Fruit fly (Drosophila melanogaster) whole organism, prepupa: ENCODE data around the gene CG9967.

Experiments
- CG10669 ChIP-seq: fragments of 200-800 bp; sonication (Bioruptor generic); optimal IDR thresholded peaks from 3 replicates; lab custom pipeline; 2018; ENCODE audit warnings: missing biosample characterization, mild to moderate bottlenecking, missing genetic modification characterization, moderate library complexity
- CG11294 ChIP-seq: fragments of 200-800 bp; sonication (Bioruptor generic); IDR thresholded peaks from 2 replicates; pipeline ENCODE4 v1.3.6; 2022; ENCODE audit warnings: missing biosample characterization, missing genetic modification characterization
- CG11902 ChIP-seq: fragments of 200-800 bp; sonication (Bioruptor generic); optimal IDR thresholded peaks from 3 replicates; lab custom pipeline; 2016; ENCODE audit warnings: missing biosample characterization, missing genetic modification characterization
- CG3032 ChIP-seq: fragments of 200-800 bp; optimal IDR thresholded peaks from 2 replicates; lab custom pipeline; 2019; ENCODE audit warnings: missing biosample characterization, mild to moderate bottlenecking, missing genetic modification characterization, moderate library complexity
- CG32006 ChIP-seq: fragments of 200-800 bp; sonication (Bioruptor generic); optimal IDR thresholded peaks from 3 replicates; lab custom pipeline; 2017; ENCODE audit warnings: missing biosample characterization, mild to moderate bottlenecking, missing genetic modification characterization
- CG34406 ChIP-seq: fragments of 200-800 bp; sonication (Bioruptor generic); optimal IDR thresholded peaks from 3 replicates; lab custom pipeline; 2016; ENCODE audit warnings: missing biosample characterization, missing genetic modification characterization
- CG4318 ChIP-seq: fragments of 200-800 bp; sonication (Bioruptor generic); optimal IDR thresholded peaks from 3 replicates; lab custom pipeline; 2017; ENCODE audit warnings: missing biosample characterization, mild to moderate bottlenecking, missing genetic modification characterization
- CG6163 ChIP-seq: fragments of 200-800 bp; sonication (Bioruptor generic); IDR thresholded peaks from 3 replicates; pipeline ENCODE4 v1.3.6; 2022; ENCODE audit warnings: missing biosample characterization, missing genetic modification characterization
- CG6276 ChIP-seq: fragments of 200-800 bp; sonication (Bioruptor generic); optimal IDR thresholded peaks from 2 replicates; lab custom pipeline; 2017; ENCODE audit warnings: missing biosample characterization, mild to moderate bottlenecking, missing genetic modification characterization
- CG6792 ChIP-seq: fragments of 200-800 bp; sonication (Bioruptor generic); optimal IDR thresholded peaks from 3 replicates; lab custom pipeline; 2016; ENCODE audit warnings: missing biosample characterization, missing genetic modification characterization
- CG6808 ChIP-seq: fragments of 200-800 bp; sonication (Bioruptor generic); optimal IDR thresholded peaks from 3 replicates; lab custom pipeline; 2017; ENCODE audit warnings: missing biosample characterization, missing genetic modification characterization, mild to moderate bottlenecking, moderate library complexity, missing genetic modification reagents
- Eip75B ChIP-seq: fragments of 200-800 bp; sonication (Bioruptor generic); optimal IDR thresholded peaks from 3 replicates; lab custom pipeline; 2016; ENCODE audit warnings: missing biosample characterization, missing genetic modification characterization
- Eip78C ChIP-seq: fragments of 200-800 bp; sonication (Bioruptor generic); peaks from one replicate; lab custom pipeline; 2016; ENCODE audit warnings: missing biosample characterization, missing genetic modification characterization
- Eip93F ChIP-seq: fragments of 200-800 bp; sonication (Bioruptor generic); optimal IDR thresholded peaks from 2 replicates; lab custom pipeline; 2016; ENCODE audit warnings: missing biosample characterization, mild to moderate bottlenecking, missing genetic modification characterization
- Ets21C ChIP-seq: fragments of 200-800 bp; sonication (Bioruptor generic); optimal IDR thresholded peaks from 3 replicates; lab custom pipeline; 2016; ENCODE audit warnings: missing biosample characterization, missing genetic modification characterization
- Hr38 ChIP-seq: sonication (Bioruptor generic); optimal IDR thresholded peaks from 2 replicates; lab custom pipeline; 2016; ENCODE audit warnings: missing biosample characterization, missing genetic modification characterization
- Hr39 ChIP-seq: fragments of 200-800 bp; sonication (Bioruptor generic); optimal IDR thresholded peaks from 2 replicates; lab custom pipeline; 2016; ENCODE audit warnings: missing biosample characterization, missing genetic modification characterization
- Met ChIP-seq: fragments of 200-800 bp; sonication (Bioruptor generic); optimal IDR thresholded peaks from 3 replicates; lab custom pipeline; 2016; ENCODE audit warnings: missing biosample characterization, missing genetic modification characterization
- OdsH ChIP-seq: fragments of 200-800 bp; sonication (Bioruptor generic); optimal IDR thresholded peaks from 3 replicates; lab custom pipeline; 2016; ENCODE audit warnings: missing biosample characterization, missing genetic modification characterization
- Smox ChIP-seq: fragments of 200-800 bp; sonication (Bioruptor generic); optimal IDR thresholded peaks from 3 replicates; lab custom pipeline; 2016; ENCODE audit warnings: missing biosample characterization, missing genetic modification characterization
- Sox102F ChIP-seq: fragments of 200-800 bp; sonication (Bioruptor generic); optimal IDR thresholded peaks from 2 replicates; lab custom pipeline; 2016; ENCODE audit warnings: missing biosample characterization, mild to moderate bottlenecking, missing genetic modification characterization
- Sox14 ChIP-seq: fragments of 200-800 bp; sonication (Bioruptor generic); optimal IDR thresholded peaks from 3 replicates; lab custom pipeline; 2016; ENCODE audit warnings: missing biosample characterization, missing genetic modification characterization
- achi ChIP-seq: fragments of 200-800 bp; sonication (Bioruptor generic); optimal IDR thresholded peaks from 3 replicates; lab custom pipeline; 2016; ENCODE audit warnings: missing biosample characterization, missing genetic modification characterization
- dsx ChIP-seq: fragments of 200-800 bp; optimal IDR thresholded peaks from 3 replicates; lab custom pipeline; 2019; ENCODE audit warnings: missing biosample characterization, mild to moderate bottlenecking, missing genetic modification characterization, moderate library complexity; ENCODE audit not compliant: poor library complexity, severe bottlenecking
- fd85E ChIP-seq: fragments of 200-800 bp; sonication (Bioruptor generic); optimal IDR thresholded peaks from 3 replicates; lab custom pipeline; 2016; ENCODE audit warnings: missing biosample characterization, missing genetic modification characterization
- fkh ChIP-seq: fragments of 200-800 bp; sonication (Bioruptor generic); optimal IDR thresholded peaks from 3 replicates; lab custom pipeline; 2017; ENCODE audit warnings: missing biosample characterization, mild to moderate bottlenecking, missing genetic modification characterization, moderate library complexity
- lz ChIP-seq: fragments of 200-800 bp; sonication (Bioruptor generic); optimal IDR thresholded peaks from 3 replicates; lab custom pipeline; 2016; ENCODE audit warnings: missing biosample characterization, missing genetic modification characterization
- net ChIP-seq: fragments of 200-800 bp; sonication (Bioruptor generic); optimal IDR thresholded peaks from 3 replicates; lab custom pipeline; 2016; ENCODE audit warnings: missing biosample characterization, missing genetic modification characterization
- pdm3 ChIP-seq: fragments of 200-800 bp; sonication (Bioruptor generic); optimal IDR thresholded peaks from 3 replicates; lab custom pipeline; 2016; ENCODE audit warnings: missing biosample characterization, missing genetic modification characterization
- spab ChIP-seq: fragments of 200-800 bp; sonication (Bioruptor generic); optimal IDR thresholded peaks from 2 replicates; lab custom pipeline; 2017; ENCODE audit warnings: missing biosample characterization, mild to moderate bottlenecking, missing genetic modification characterization, missing genetic modification reagents
- svp ChIP-seq: fragments of 200-800 bp; sonication (Bioruptor generic); peaks from one replicate; lab custom pipeline; 2016; ENCODE audit warnings: missing biosample characterization, missing genetic modification characterization
- vri ChIP-seq: fragments of 200-800 bp; sonication (Bioruptor generic); optimal IDR thresholded peaks from 3 replicates; lab custom pipeline; 2016; ENCODE audit warnings: missing biosample characterization, mild to moderate bottlenecking, missing genetic modification characterization

CG9967 gene

DNA sequence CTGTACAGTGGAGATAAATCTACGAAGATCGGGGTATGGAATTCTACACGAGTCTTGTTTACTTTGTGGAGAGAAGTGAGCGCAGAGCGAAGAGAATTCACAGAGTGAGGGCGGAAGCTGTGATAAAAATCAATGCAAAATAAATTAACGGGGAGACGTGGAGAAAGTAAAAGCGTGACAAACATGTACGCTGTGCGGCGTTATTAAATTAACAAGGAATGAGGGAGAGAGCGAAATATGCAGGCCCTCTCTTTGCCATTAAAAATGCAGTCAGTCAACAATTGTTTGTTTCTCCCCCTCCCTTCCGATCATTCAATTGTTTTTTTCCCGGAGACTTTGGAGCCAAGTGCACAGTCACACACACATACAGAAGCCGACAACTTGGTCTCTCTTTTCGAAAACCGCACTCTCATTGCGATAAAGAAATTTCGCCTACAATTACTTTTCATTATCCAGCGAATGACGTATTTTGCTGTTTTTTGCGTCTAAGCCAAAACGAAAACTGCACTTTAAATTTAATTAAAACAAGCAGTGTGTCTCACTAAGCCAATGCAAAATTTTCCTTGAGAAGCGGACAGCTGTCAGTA is 5.7 kb upstream of the CG9967 start (continued):
- TF ChIP-seq Sox14 (GFP tag; lab: Kevin White, UChicago) = peak; percentile 10
- TF ChIP-seq CG6808 (GFP tag; lab: Kevin White, UChicago) = peak; percentile 62
- no peak for TF ChIP-seq CG34406 (GFP tag; lab: Kevin White, UChicago)
- peak; percentile 45 for TF ChIP-seq dsx (GFP tag; lab: Kevin White, UChicago)
- no peak for TF ChIP-seq fd85E (GFP tag; lab: Kevin White, UChicago)
- peak; percentile 40 for TF ChIP-seq spab (GFP tag; lab: Kevin White, UChicago)
- no peak for TF ChIP-seq OdsH
- TF ChIP-seq achi (GFP tag; lab: Kevin White, UChicago) = no peak
- TF ChIP-seq Smox (GFP tag; lab: Kevin White, UChicago) = no peak
- TF ChIP-seq Hr39 (GFP tag; lab: Kevin White, UChicago) = no peak
- TF ChIP-seq Eip93F (GFP tag; lab: Kevin White, UChicago) = no peak
- no peak for TF ChIP-seq CG11902 (GFP tag; lab: Kevin White, UChicago)
- TF ChIP-seq Ets21C (GFP tag; lab: Kevin White, UChicago) = no peak
- no peak for TF ChIP-seq Eip75B (GFP tag; lab: Kevin White, UChicago)
- no peak for TF ChIP-seq net (GFP tag; lab: Kevin White, UChicago)
- peak; percentile 13 for TF ChIP-seq CG6792 (GFP tag; lab: Kevin White, UChicago)
- TF ChIP-seq CG6276 = peak; percentile 59
- peak; percentile 51 for TF ChIP-seq fkh (GFP tag; lab: Kevin White, UChicago)
- no peak for TF ChIP-seq CG4318
- no peak for TF ChIP-seq CG11294 (GFP tag; lab: Robert Waterston, UW)
- TF ChIP-seq Met (GFP tag; lab: Kevin White, UChicago) = peak; percentile 21
- no peak for TF ChIP-seq pdm3 (GFP tag; lab: Kevin White, UChicago)
- no peak for TF ChIP-seq Sox102F (GFP tag; lab: Kevin White, UChicago)
- no peak for TF ChIP-seq lz (GFP tag; lab: Kevin White, UChicago)
- no peak for TF ChIP-seq Hr38 (GFP tag; lab: Kevin White, UChicago)
- TF ChIP-seq, all 60 proteins: peak for 19

DNA sequence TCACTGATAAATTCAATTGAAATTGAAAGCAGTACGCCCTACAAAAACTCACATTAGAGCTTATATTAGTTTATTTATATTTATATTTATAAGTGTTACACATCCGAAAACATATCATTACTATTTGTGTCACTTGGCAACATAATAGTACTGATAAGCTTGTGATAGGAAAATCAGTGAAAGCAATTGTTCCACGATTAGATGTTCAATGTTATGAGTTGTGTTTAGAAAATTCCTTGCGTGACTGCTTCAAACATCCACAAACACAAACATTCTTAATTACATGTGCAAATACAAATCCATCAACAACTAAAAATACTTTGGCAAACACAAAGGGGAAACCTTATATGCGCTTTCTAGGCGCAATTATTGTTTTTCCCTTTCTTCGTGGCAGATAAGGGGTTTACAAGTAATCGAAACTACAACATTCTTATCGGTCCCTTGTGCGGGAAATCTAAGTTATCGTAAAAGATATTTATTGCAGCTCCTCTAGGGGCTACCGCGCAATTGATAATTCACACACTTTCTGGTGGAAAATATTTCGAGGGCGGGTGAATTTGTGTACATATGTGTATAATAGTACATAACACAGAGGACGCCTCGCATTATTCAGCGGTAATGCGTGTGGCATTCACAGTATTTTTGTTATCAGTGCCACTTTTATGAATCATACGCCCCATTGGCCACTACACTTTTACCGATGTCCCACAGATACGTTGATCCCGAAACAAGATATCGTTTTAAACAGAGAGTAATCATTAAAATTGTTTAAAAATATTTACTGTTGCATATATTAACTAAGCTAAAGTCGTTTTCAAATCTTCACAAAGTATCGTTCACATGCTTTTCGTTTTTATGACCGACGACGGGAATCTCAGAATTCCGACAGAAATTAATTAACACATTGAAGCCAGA is 5.0 kb upstream of the CG9967 start:
- peak; percentile 71 for TF ChIP-seq svp (GFP tag; lab: Kevin White, UChicago)
- no peak for TF ChIP-seq CG6163
- TF ChIP-seq Hr39 (GFP tag; lab: Kevin White, UChicago) = no peak
- no peak for TF ChIP-seq Hr38 (GFP tag; lab: Kevin White, UChicago)
- peak; percentile 63 for TF ChIP-seq Eip78C (GFP tag; lab: Kevin White, UChicago)
- no peak for TF ChIP-seq CG34406 (GFP tag; lab: Kevin White, UChicago)

DNA sequence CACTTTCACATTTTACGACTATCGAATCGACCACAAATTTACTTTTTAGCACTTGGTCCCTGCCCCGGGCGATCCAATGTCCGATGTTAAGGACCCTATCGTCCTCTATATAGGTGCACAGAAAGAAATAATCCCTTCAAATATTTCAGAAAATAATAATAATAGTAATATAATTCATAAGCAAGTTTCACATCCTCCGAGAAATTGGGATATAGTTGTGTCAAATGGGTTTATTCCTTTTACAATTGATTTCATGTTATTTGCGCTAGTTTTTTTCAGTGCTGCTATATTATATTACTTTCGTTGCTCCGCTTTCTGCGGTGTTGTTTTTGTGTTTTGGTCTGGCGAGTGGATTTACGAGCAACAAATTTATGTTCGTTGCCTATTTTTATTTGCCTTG is 8.7 kb downstream of the CG9967 start:
- TF ChIP-seq CG10669 (GFP tag; lab: Kevin White, UChicago) (no peak), achi (GFP tag; lab: Kevin White, UChicago) (no peak), Smox (GFP tag; lab: Kevin White, UChicago) (no peak), fd85E (GFP tag; lab: Kevin White, UChicago) (no peak), OdsH (no peak), CG3032 (tag; lab: Kevin White, UChicago) (no peak), vri (GFP tag; lab: Kevin White, UChicago) (no peak)

DNA sequence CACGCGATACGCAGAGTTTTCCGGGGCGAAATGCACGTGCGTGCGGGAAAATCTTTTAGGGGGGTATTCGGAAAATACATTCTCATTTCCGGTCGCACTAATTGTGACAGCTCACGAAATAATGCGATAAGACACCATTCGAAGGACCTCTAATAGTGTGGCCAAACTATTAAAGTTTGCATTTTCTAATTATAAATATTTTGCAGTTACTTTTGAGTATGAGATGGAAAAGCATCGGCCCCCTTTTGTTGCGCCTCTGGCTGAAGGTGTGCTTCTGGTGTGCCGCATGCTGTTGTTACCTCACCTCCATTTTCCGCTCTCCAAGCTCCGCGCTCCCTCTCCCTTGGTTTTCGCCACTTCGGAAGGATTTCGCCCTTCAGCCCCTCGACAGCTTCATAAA is 43.0 kb downstream of the CG9967 start:
- TF ChIP-seq Eip75B (GFP tag; lab: Kevin White, UChicago) (no peak), CG32006 (GFP tag; lab: Kevin White, UChicago) (peak; percentile 6)
